Worm (Caenorhabditis elegans): ENCODE data around the gene F45D11.5.
A peak's percentile ranks its signal among the peaks of the same experiment; 100 is the strongest.

The F45D11.5 gene

DNA sequence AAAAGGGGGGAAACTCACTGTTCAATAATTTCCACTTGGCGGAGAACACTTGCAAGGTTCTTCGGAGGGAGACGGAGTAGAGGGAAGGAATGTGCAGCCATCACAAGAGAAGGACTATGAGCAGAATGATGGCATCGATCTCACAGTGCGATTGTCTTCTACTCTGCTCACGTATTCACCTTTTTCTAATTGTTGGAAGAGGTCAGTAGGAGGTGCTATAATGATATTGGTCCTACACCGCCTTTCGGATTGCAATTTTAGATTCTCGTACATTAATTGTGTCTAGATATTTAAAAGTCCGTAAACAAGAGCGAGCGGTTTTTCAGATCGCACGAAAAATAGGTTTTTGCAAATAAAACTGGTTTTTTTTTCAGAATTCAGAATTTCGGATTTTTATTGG, 39.0 kb downstream of the F45D11.5 start, which contains the start of gene fbxb-39:
TSS of gene fbxb-39 (minus strand) at position 101 of the 400 bp plus-strand sequence.
- TF ChIP-seq flt-1 (GFP tag; IDR thresholded peaks at IDR 0.05) (no peak), med-1 (GFP tag; optimal IDR thresholded peaks at IDR 0.05; ENCODE audit: insufficient read depth) (no peak), cog-1 (tag; optimal IDR thresholded peaks at IDR 0.05) (no peak), ztf-29 (GFP tag; IDR thresholded peaks at IDR 0.05) (no peak), ztf-23 (GFP tag; IDR thresholded peaks at IDR 0.05) (no peak), tab-1 (GFP tag; IDR thresholded peaks at IDR 0.05) (no peak), T22C8.4 (GFP tag; IDR thresholded peaks at IDR 0.05) (no peak), ref-1 (GFP tag; conservative IDR thresholded peaks at IDR 0.05) (no peak), klf-2 (GFP tag; conservative IDR thresholded peaks at IDR 0.05) (no peak)

ce11 chrII:1042227-1042626, 40.7 kb downstream of the F45D11.5 start, which contains the start of gene fbxb-41:
Gene fbxb-41, minus strand, starts transcription at chrII:1042327.
- no peak for TF ChIP-seq ztf-23 (GFP tag; IDR thresholded peaks at IDR 0.05)
- no peak for TF ChIP-seq ref-1 (GFP tag; conservative IDR thresholded peaks at IDR 0.05)
- TF ChIP-seq klf-2 (GFP tag; conservative IDR thresholded peaks at IDR 0.05): no peak
- no peak for TF ChIP-seq flt-1 (GFP tag; IDR thresholded peaks at IDR 0.05)
- TF ChIP-seq cog-1 (tag; optimal IDR thresholded peaks at IDR 0.05): no peak
- no peak for TF ChIP-seq med-1 (GFP tag; optimal IDR thresholded peaks at IDR 0.05; ENCODE audit: insufficient read depth)

DNA sequence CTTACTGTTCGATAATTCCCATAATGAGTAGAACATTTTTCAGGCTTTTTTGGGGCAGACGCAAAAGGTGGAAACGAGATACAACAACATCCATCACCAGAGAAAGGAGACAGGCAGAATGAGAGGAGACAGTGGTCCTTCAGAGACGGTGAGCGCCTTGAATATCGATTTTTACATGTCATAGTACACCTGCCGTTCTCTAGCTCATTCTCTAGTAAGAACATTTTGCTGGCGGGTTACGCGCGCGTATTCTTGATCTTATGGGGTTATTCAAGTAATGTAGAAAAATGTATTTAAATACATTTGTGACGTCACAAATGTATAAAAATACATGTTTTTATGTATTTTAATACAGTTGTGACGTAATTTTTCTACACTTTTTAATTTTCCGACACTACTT, 42.4 kb downstream of the F45D11.5 start, which contains the start of gene fbxb-45:
TSS of gene fbxb-45 (minus strand) at position 101 of the 400 bp plus-strand sequence.
- TF ChIP-seq T22C8.4 (GFP tag; IDR thresholded peaks at IDR 0.05): peak; percentile 58

DNA sequence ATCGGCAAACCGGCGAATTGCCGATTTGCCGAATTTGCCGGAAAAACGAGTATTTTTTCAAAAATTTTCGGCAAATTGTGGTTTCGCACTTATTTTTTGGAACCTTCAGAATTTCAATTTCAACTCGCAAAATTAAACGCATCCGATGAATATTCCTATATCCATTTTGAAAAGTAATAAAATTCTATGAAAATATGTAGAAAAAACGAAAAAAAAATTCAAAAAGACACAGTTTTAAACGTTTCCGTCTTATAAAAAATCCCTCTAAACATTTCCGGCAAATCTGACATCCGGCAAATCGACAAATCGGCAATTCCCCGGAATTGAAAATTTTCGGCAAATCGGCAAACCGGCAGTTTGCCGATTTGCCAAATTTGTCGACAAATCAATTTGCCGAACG, 44.2 kb downstream of the F45D11.5 start, which contains the start of gene str-148:
TSS of gene str-148 (plus strand) at position 301 of the 400 bp plus-strand sequence.
- TF ChIP-seq med-1 (GFP tag; optimal IDR thresholded peaks at IDR 0.05; ENCODE audit: insufficient read depth): no peak
- no peak for TF ChIP-seq T22C8.4 (GFP tag; IDR thresholded peaks at IDR 0.05)
- no peak for TF ChIP-seq cog-1 (tag; optimal IDR thresholded peaks at IDR 0.05)
- no peak for TF ChIP-seq tab-1 (GFP tag; IDR thresholded peaks at IDR 0.05)

- no peak for TF ChIP-seq cog-1 (tag; optimal IDR thresholded peaks at IDR 0.05)
Observed at ce11 chrII:1046937-1047336, 45.4 kb downstream of the F45D11.5 start.

ce11 chrII:1049849-1050248, 48.3 kb downstream of the F45D11.5 start, which contains the start of gene fbxb-40:
Gene fbxb-40, minus strand, starts transcription at chrII:1049949.
- TF ChIP-seq ref-1 (GFP tag; conservative IDR thresholded peaks at IDR 0.05): no peak
- TF ChIP-seq flt-1 (GFP tag; IDR thresholded peaks at IDR 0.05): peak; percentile 47; the same call in 1 of the 2 replicates

Measured in whole organism, midembryonic.